Fruit fly (Drosophila melanogaster) whole organism, embryonic: ENCODE data around the gene msn.
A peak's percentile ranks its signal among the peaks of the same experiment; 100 is the strongest.

ENCODE experiments used
- Atf3 ChIP-seq: fragments of 200-800 bp; sonication (Bioruptor generic); optimal IDR thresholded peaks from 3 replicates; lab custom pipeline; 2016; ENCODE audit warnings: missing biosample characterization, missing genetic modification characterization
- BEAF-32 ChIP-seq: fragments of 200-800 bp; sonication (Bioruptor generic); optimal IDR thresholded peaks from 3 replicates; lab custom pipeline; 2017; ENCODE audit warnings: missing biosample characterization, missing genetic modification characterization, mild to moderate bottlenecking, moderate library complexity, missing genetic modification reagents
- Blimp-1 ChIP-seq: fragments of 200-800 bp; sonication (Bioruptor generic); optimal IDR thresholded peaks from 3 replicates; lab custom pipeline; 2018; ENCODE audit warnings: missing biosample characterization, missing genetic modification characterization, mild to moderate bottlenecking, moderate library complexity, missing genetic modification reagents
- Bteb2 ChIP-seq: fragments of 200-800 bp; sonication (Bioruptor generic); optimal IDR thresholded peaks from 2 replicates; lab custom pipeline; 2016; ENCODE audit warnings: missing biosample characterization, missing genetic modification characterization
- CG10274 ChIP-seq: fragments of 200-800 bp; sonication (Bioruptor generic); optimal IDR thresholded peaks from 3 replicates; lab custom pipeline; 2017; ENCODE audit warnings: missing biosample characterization, mild to moderate bottlenecking, missing genetic modification characterization
- CG10543 ChIP-seq: fragments of 200-800 bp; sonication (Bioruptor generic); optimal IDR thresholded peaks from 3 replicates; lab custom pipeline; 2017; ENCODE audit warnings: missing biosample characterization, mild to moderate bottlenecking, missing genetic modification characterization, moderate library complexity
- CG10565 ChIP-seq: fragments of 200-800 bp; sonication (Bioruptor generic); optimal IDR thresholded peaks from 3 replicates; lab custom pipeline; 2016; ENCODE audit warnings: missing biosample characterization, mild to moderate bottlenecking, missing genetic modification characterization
- CG10654 ChIP-seq: fragments of 200-800 bp; sonication (Bioruptor generic); optimal IDR thresholded peaks from 2 replicates; lab custom pipeline; 2016; ENCODE audit warnings: missing biosample characterization, missing genetic modification characterization
- CG11247 ChIP-seq: fragments of 200-800 bp; sonication (Bioruptor generic); IDR thresholded peaks from 2 replicates; pipeline ENCODE4 v1.3.6; 2022; ENCODE audit warnings: missing biosample characterization, missing genetic modification characterization
- CG14441 ChIP-seq: fragments of 200-800 bp; sonication (Bioruptor generic); IDR thresholded peaks from 2 replicates; pipeline ENCODE4 v1.3.6; 2022; ENCODE audit warnings: missing biosample characterization, missing genetic modification characterization
- CG14710 ChIP-seq: fragments of 200-800 bp; sonication (Bioruptor generic); optimal IDR thresholded peaks from 3 replicates; lab custom pipeline; 2019; ENCODE audit warnings: missing biosample characterization, mild to moderate bottlenecking, missing genetic modification characterization, moderate library complexity
- CG14860 ChIP-seq: fragments of 200-800 bp; sonication (Bioruptor generic); IDR thresholded peaks from 3 replicates; pipeline ENCODE4 v1.3.6; 2022; ENCODE audit warnings: missing biosample characterization, missing genetic modification characterization; ENCODE audit not compliant: partially characterized antibody
- CG17328 ChIP-seq: fragments of 200-800 bp; sonication (Bioruptor generic); IDR thresholded peaks from 2 replicates; pipeline ENCODE4 v1.3.6; 2022; ENCODE audit warnings: missing biosample characterization, missing genetic modification characterization
- CG17829 ChIP-seq: fragments of 200-800 bp; optimal IDR thresholded peaks from 2 replicates; lab custom pipeline; 2019; ENCODE audit warnings: missing biosample characterization, mild to moderate bottlenecking, missing genetic modification characterization, moderate library complexity
- CG1792 ChIP-seq: fragments of 200-800 bp; sonication (Bioruptor generic); optimal IDR thresholded peaks from 2 replicates; lab custom pipeline; 2016; ENCODE audit warnings: missing biosample characterization, missing genetic modification characterization
- CG2712 ChIP-seq: fragments of 200-800 bp; optimal IDR thresholded peaks from 3 replicates; lab custom pipeline; 2019; ENCODE audit warnings: missing biosample characterization, mild to moderate bottlenecking, missing genetic modification characterization, moderate library complexity
- CG4730 ChIP-seq: fragments of 200-800 bp; sonication (Bioruptor generic); IDR thresholded peaks from 2 replicates; pipeline ENCODE4 v1.3.6; 2022; ENCODE audit warnings: missing biosample characterization, missing genetic modification characterization
- CG4820 ChIP-seq: fragments of 200-800 bp; sonication (Bioruptor generic); optimal IDR thresholded peaks from 3 replicates; lab custom pipeline; 2016; ENCODE audit warnings: missing biosample characterization, missing genetic modification characterization
- CG6654 ChIP-seq: fragments of 200-800 bp; sonication (Bioruptor generic); optimal IDR thresholded peaks from 2 replicates; lab custom pipeline; 2017; ENCODE audit warnings: missing biosample characterization, mild to moderate bottlenecking, missing genetic modification characterization
- CG8359 ChIP-seq: fragments of 200-800 bp; sonication (Bioruptor generic); optimal IDR thresholded peaks from 2 replicates; lab custom pipeline; 2017; ENCODE audit warnings: missing biosample characterization, mild to moderate bottlenecking, missing genetic modification characterization, borderline replicate concordance
- CG9437 ChIP-seq: fragments of 200-800 bp; sonication (Bioruptor generic); optimal IDR thresholded peaks from 2 replicates; lab custom pipeline; 2018; ENCODE audit warnings: missing biosample characterization, mild to moderate bottlenecking, missing genetic modification characterization
- CTCF ChIP-seq: fragments of 200-800 bp; sonication (Bioruptor generic); optimal IDR thresholded peaks from 2 replicates; lab custom pipeline; 2017; ENCODE audit warnings: missing biosample characterization, mild to moderate bottlenecking, missing genetic modification characterization, moderate library complexity
- Dfd ChIP-seq, 2 experiments: fragments of >200 bp; optimal IDR thresholded peaks; 2 replicates each; lab custom pipeline; 2017; ENCODE audit warnings: missing biosample characterization in 2 of 2, missing genetic modification characterization in 2 of 2
- Dll ChIP-seq: fragments of 200-800 bp; sonication (Bioruptor generic); IDR thresholded peaks from 4 replicates; pipeline ENCODE4 v1.3.6; 2022; ENCODE audit warnings: missing biosample characterization, missing genetic modification characterization; ENCODE audit not compliant: partially characterized antibody
- Elba2 ChIP-seq: fragments of 200-800 bp; sonication (Bioruptor generic); optimal IDR thresholded peaks from 3 replicates; lab custom pipeline; 2016; ENCODE audit warnings: missing biosample characterization, missing genetic modification characterization
- Hr3 ChIP-seq: fragments of 200-800 bp; sonication (Bioruptor generic); optimal IDR thresholded peaks from 3 replicates; lab custom pipeline; 2016; ENCODE audit warnings: missing biosample characterization, missing genetic modification characterization
- MTF-1 ChIP-seq: fragments of 200-800 bp; sonication (Bioruptor generic); optimal IDR thresholded peaks from 2 replicates; lab custom pipeline; 2018; ENCODE audit warnings: missing biosample characterization, mild to moderate bottlenecking, missing genetic modification characterization, borderline replicate concordance
- Mad ChIP-seq: fragments of 200-800 bp; sonication (Bioruptor generic); optimal IDR thresholded peaks from 2 replicates; lab custom pipeline; 2016; ENCODE audit warnings: missing biosample characterization, missing genetic modification characterization
- Opbp ChIP-seq: fragments of 200-800 bp; sonication (Bioruptor generic); IDR thresholded peaks from 3 replicates; pipeline ENCODE4 v1.3.6; 2022; ENCODE audit warnings: missing biosample characterization, missing genetic modification characterization; ENCODE audit not compliant: partially characterized antibody
- Ravus ChIP-seq: fragments of 200-800 bp; sonication (Bioruptor generic); IDR thresholded peaks from 2 replicates; pipeline ENCODE4 v1.3.6; 2022; ENCODE audit warnings: missing biosample characterization, missing genetic modification characterization
- Sry-β ChIP-seq: fragments of 200-800 bp; sonication (Bioruptor generic); optimal IDR thresholded peaks from 2 replicates; lab custom pipeline; 2018; ENCODE audit warnings: missing biosample characterization, mild to moderate bottlenecking, missing genetic modification characterization, moderate library complexity
- ab ChIP-seq: fragments of 200-800 bp; sonication (Bioruptor generic); optimal IDR thresholded peaks from 2 replicates; lab custom pipeline; 2016; ENCODE audit warnings: missing biosample characterization, missing genetic modification characterization
- ap ChIP-seq: fragments of 200-800 bp; sonication (Bioruptor generic); IDR thresholded peaks from 2 replicates; pipeline ENCODE4 v1.3.6; 2022; ENCODE audit warnings: missing biosample characterization, missing genetic modification characterization
- chinmo ChIP-seq: fragments of 200-800 bp; sonication (Bioruptor generic); IDR thresholded peaks from 4 replicates; pipeline ENCODE4 v1.3.6; 2022; ENCODE audit warnings: missing biosample characterization, missing genetic modification characterization; ENCODE audit not compliant: partially characterized antibody
- crc ChIP-seq: fragments of 200-800 bp; sonication (Bioruptor generic); optimal IDR thresholded peaks from 2 replicates; lab custom pipeline; 2016; ENCODE audit warnings: missing biosample characterization, missing genetic modification characterization
- ems ChIP-seq: fragments of 200-800 bp; sonication (Bioruptor generic); optimal IDR thresholded peaks from 3 replicates; lab custom pipeline; 2016; ENCODE audit warnings: missing biosample characterization, missing genetic modification characterization
- eve ChIP-seq, 2 experiments: fragments of >200 bp; optimal IDR thresholded peaks; 2 replicates each; lab custom pipeline; 2017; ENCODE audit warnings: missing biosample characterization in 2 of 2, missing genetic modification characterization in 2 of 2
- fd102C ChIP-seq: fragments of 200-800 bp; sonication (Bioruptor generic); optimal IDR thresholded peaks from 2 replicates; lab custom pipeline; 2018; ENCODE audit warnings: missing biosample characterization, mild to moderate bottlenecking, missing genetic modification characterization, moderate library complexity
- luna ChIP-seq: fragments of 200-800 bp; sonication (Bioruptor generic); optimal IDR thresholded peaks from 2 replicates; lab custom pipeline; 2016; ENCODE audit warnings: missing biosample characterization, missing genetic modification characterization
- nmo ChIP-seq: fragments of 200-800 bp; sonication (Bioruptor generic); optimal IDR thresholded peaks from 2 replicates; lab custom pipeline; 2018; ENCODE audit warnings: missing biosample characterization, mild to moderate bottlenecking, missing genetic modification characterization, moderate library complexity
- onecut ChIP-seq: fragments of 200-800 bp; sonication (Bioruptor generic); IDR thresholded peaks from 2 replicates; pipeline ENCODE4 v1.3.6; 2022; ENCODE audit warnings: missing biosample characterization, missing genetic modification characterization
- otp ChIP-seq: fragments of 200-800 bp; sonication (Bioruptor generic); IDR thresholded peaks from 3 replicates; pipeline ENCODE4, ENCODE4 v1.3.6; 2022; ENCODE audit warnings: missing biosample characterization, missing genetic modification characterization
- run ChIP-seq: fragments of 200-800 bp; sonication (Bioruptor generic); optimal IDR thresholded peaks from 3 replicates; lab custom pipeline; 2018; ENCODE audit warnings: missing biosample characterization, mild to moderate bottlenecking, missing genetic modification characterization
- scrt ChIP-seq: fragments of 200-800 bp; sonication (Bioruptor generic); optimal IDR thresholded peaks from 2 replicates; lab custom pipeline; 2018; ENCODE audit warnings: missing biosample characterization, mild to moderate bottlenecking, missing genetic modification characterization, moderate library complexity
- sisA ChIP-seq: fragments of 200-800 bp; sonication (Bioruptor generic); IDR thresholded peaks from 2 replicates; pipeline ENCODE4 v1.3.6; 2022; ENCODE audit warnings: missing biosample characterization, missing genetic modification characterization
- tna ChIP-seq: fragments of 200-800 bp; sonication (Bioruptor generic); IDR thresholded peaks from 2 replicates; pipeline ENCODE4 v1.3.6; 2022; ENCODE audit warnings: missing biosample characterization, missing genetic modification characterization; ENCODE audit not compliant: partially characterized antibody
- unpg ChIP-seq: fragments of 200-800 bp; sonication (Bioruptor generic); optimal IDR thresholded peaks from 3 replicates; lab custom pipeline; 2018; ENCODE audit warnings: missing biosample characterization, mild to moderate bottlenecking, missing genetic modification characterization, moderate library complexity
- zen2 ChIP-seq: fragments of 200-800 bp; sonication (Bioruptor generic); IDR thresholded peaks from 3 replicates; pipeline ENCODE4 v1.3.6; 2022; ENCODE audit warnings: missing biosample characterization, missing genetic modification characterization; ENCODE audit not compliant: partially characterized antibody

The msn gene

dm6 chr3L:2585794-2586741, at the start of gene msn (continued):
- TF ChIP-seq CG17829 (tag; lab: Kevin White, UChicago) (peak; percentile 36), run (tag; lab: Kevin White, UChicago) (no peak), CG1792 (GFP tag; lab: Kevin White, UChicago) (peak; percentile 29), CG4820 (GFP tag; lab: Kevin White, UChicago) (no peak), nmo (GFP tag; lab: Kevin White, UChicago) (no peak), Opbp (GFP tag; lab: Robert Waterston, UW) (peak; percentile 61; the same call in 2 of the 3 replicates), tna (peak; percentile 51), CG11247 (GFP tag; lab: Robert Waterston, UW) (no peak), Elba2 (GFP tag; lab: Kevin White, UChicago) (peak; percentile 52), CG8359 (no peak), Ravus (GFP tag; lab: Robert Waterston, UW) (no peak), BEAF-32 (peak; percentile 64), sisA (no peak), eve (GFP tag; optimal IDR thresholded peaks at IDR 0.05; lab: Kevin White, UChicago) (no peak), scrt (peak; percentile 25), CG17328 (GFP tag; lab: Robert Waterston, UW) (peak; percentile 58), CG10565 (no peak), Sry-β (GFP tag; lab: Kevin White, UChicago) (no peak), Atf3 (no peak), crc (GFP tag; lab: Kevin White, UChicago) (no peak), ab (GFP tag; lab: Kevin White, UChicago) (no peak), CG10274 (GFP tag; lab: Kevin White, UChicago) (peak; percentile 22), CG6654 (GFP tag; lab: Kevin White, UChicago) (no peak), luna (GFP tag; lab: Kevin White, UChicago) (no peak), CG14710 (tag; lab: Kevin White, UChicago) (no peak), MTF-1 (GFP tag; lab: Kevin White, UChicago) (peak; percentile 24), CG14441 (0 out of 2 replicates have a peak, but pooled peaks have one; percentile 22), Bteb2 (no peak), chinmo (GFP tag; lab: Robert Waterston, UW) (0 out of 4 replicates have a peak, but pooled peaks have one; percentile 52), zen2 (GFP tag; lab: Robert Waterston, UW) (peak; percentile 21; the same call in 1 of the 3 replicates), otp (GFP tag; lab: Robert Waterston, UW) (no peak; the same call in 2 of the 3 replicates), Hr3 (no peak), CG10543 (GFP tag; lab: Kevin White, UChicago) (peak; percentile 69), onecut (GFP tag; lab: Robert Waterston, UW) (peak; percentile 17), Dfd (GFP tag; optimal IDR thresholded peaks at IDR 0.05; lab: Kevin White, UChicago) (no peak), Blimp-1 (GFP tag; lab: Kevin White, UChicago) (no peak), unpg (GFP tag; lab: Kevin White, UChicago) (no peak), CG4730 (no peak), Mad (GFP tag; lab: Kevin White, UChicago) (no peak), fd102C (GFP tag; lab: Kevin White, UChicago) (no peak), CTCF (GFP tag; lab: Kevin White, UChicago) (no peak), ems (peak; percentile 33), ap (GFP tag; lab: Robert Waterston, UW) (no peak), CG10654 (peak; percentile 7), Dll (no peak), CG2712 (tag; lab: Kevin White, UChicago) (no peak), CG14860 (GFP tag; lab: Robert Waterston, UW) (0 out of 3 replicates have a peak, but pooled peaks have one; percentile 36), CG9437 (no peak)
